Fruit fly (Drosophila melanogaster): ENCODE results near the gene CG13056.

DNA sequence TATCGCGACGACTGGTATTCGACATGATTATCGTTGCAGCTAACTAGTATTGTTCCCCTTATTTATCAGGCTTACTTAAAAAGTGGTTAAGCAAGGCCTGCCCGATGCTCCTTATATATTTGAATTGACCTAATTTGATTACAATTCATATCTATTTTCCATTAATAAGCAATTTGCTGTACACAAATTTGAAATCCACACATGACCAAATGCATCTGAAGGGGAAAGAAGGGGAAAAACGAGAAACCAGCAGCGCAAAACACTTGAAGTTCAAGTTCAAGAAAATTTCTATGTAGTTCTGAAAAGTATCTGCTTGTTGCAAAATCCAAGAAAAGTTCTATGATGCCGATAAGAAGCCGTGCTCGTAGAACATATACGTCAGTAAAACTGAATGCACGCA lies 6.5 kb upstream of the CG13056 start, which contains the start of the genes CG13040 and CG13039:
- no peak for TF ChIP-seq Sin3A (optimal IDR thresholded peaks at IDR 0.05)
- no peak for TF ChIP-seq h (optimal IDR thresholded peaks at IDR 0.05)
- TF ChIP-seq insv (optimal IDR thresholded peaks at IDR 0.05): no peak
- TF ChIP-seq ttk (optimal IDR thresholded peaks at IDR 0.05): no peak
- no peak for TF ChIP-seq psq (optimal IDR thresholded peaks at IDR 0.05)
- no peak for TF ChIP-seq Myc (optimal IDR thresholded peaks at IDR 0.05)
